Worm (Caenorhabditis elegans) whole organism, late embryonic: ENCODE results near the gene skr-13.

ENCODE experiments used
- C38D4.7 ChIP-seq: fragments of 200-800 bp; sonication (Bioruptor generic); optimal IDR thresholded peaks from 2 replicates; lab custom pipeline; 2018; ENCODE audit warnings: mild to moderate bottlenecking, missing genetic modification characterization, moderate library complexity, missing compliant biosample characterization
- fax-1 ChIP-seq: sonication (generic microtip); optimal IDR thresholded peaks from 2 replicates; lab custom pipeline; 2016; ENCODE audit warnings: missing genotype, missing genetic modification characterization, missing compliant biosample characterization
- fkh-10 ChIP-seq: fragments of 150-350 bp; optimal IDR thresholded peaks from 2 replicates; lab custom pipeline; 2014; ENCODE audit warnings: missing biosample characterization, missing genetic modification reagents, missing genetic modification characterization
- pha-4 ChIP-seq: fragments of 150-350 bp; optimal IDR thresholded peaks from 2 replicates; lab custom pipeline; 2018; ENCODE audit warnings: missing biosample characterization, missing genetic modification reagents, missing genetic modification characterization
- unc-55 ChIP-seq: sonication (generic microtip); optimal IDR thresholded peaks from 2 replicates; lab custom pipeline; 2017; ENCODE audit warnings: missing biosample characterization, missing genetic modification reagents, missing genetic modification characterization
- ztf-16 ChIP-seq: sonication (generic microtip); optimal IDR thresholded peaks from 2 replicates; lab custom pipeline; 2017; ENCODE audit warnings: missing genetic modification characterization, missing compliant biosample characterization

DNA sequence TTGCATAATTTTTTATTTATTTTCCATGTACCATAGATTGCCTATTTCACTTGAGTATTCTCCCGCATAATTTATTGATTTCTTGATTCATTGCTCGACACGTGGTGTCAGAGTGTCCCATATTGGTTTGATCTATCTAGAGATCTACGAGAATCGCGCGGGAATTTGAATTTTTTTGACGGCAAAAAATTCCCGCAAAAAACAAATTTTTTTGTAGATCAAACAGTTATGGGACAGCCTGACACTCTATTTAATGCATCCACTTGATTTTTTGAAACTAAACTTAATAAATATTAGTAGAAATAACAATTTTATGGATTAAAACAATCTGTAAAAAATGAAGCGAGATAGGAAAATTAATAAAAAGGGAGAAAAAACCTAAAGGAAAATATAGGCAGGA lies 36.4 kb downstream of the skr-13 start:
- TF ChIP-seq fkh-10 (GFP tag; lab: Kevin White, UChicago) (no peak), pha-4 (tag; lab: Kevin White, UChicago) (no peak), fax-1 (tag; lab: Kevin White, UChicago) (no peak), unc-55 (GFP tag; lab: Kevin White, UChicago) (no peak), ztf-16 (no peak), C38D4.7 (GFP tag; lab: Kevin White, UChicago) (no peak)
